Fruit fly (Drosophila melanogaster): ENCODE results near the gene Rb97D.

The Rb97D gene

DNA sequence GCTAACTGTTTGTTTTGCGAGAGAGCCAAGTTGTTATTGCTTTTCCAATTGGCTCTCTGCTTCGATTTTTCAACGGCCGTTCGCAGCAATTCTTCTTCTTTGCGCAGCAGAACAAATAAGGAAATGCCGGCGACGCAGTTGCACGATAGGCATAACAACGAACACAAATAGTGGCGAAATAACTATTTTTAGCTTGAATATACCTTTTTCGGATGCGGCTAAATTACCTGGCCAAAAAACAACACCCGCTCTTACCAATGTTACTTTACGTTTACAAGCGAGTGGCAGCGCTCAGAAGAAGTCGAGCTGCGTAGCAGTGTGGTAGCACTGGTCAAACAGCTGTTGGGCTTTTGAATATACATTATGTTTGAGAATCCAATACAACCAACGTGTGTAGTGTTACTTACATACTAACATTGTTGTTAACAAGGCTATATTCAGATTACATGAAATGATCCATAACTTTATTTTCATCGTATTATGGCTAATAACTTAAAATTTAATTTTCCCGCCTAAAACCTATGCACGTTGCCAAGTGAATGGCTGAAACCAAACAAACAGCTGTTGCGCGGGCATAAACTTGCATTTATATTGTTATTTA lies 12.6 kb downstream of the Rb97D start, which contains the start of the genes Lerp and IntS12:
Lerp (minus strand) TSS at position 283 of the 601 bp plus-strand sequence.
IntS12 (plus strand) TSS at position 529 of the 601 bp plus-strand sequence.
- no peak for TF ChIP-seq GATAd (GFP tag; optimal IDR thresholded peaks at IDR 0.05)
- peak; percentile 90 for TF ChIP-seq fru (GFP tag; optimal IDR thresholded peaks at IDR 0.05)
- no peak for TF ChIP-seq CG9705 (GFP tag; optimal IDR thresholded peaks at IDR 0.05)
- TF ChIP-seq Vsx2 (GFP tag; optimal IDR thresholded peaks at IDR 0.05; ENCODE audit: partially characterized antibody) = no peak
- TF ChIP-seq Hr78 (GFP tag; optimal IDR thresholded peaks at IDR 0.05) = no peak
- TF ChIP-seq Myc (optimal IDR thresholded peaks at IDR 0.05) = peak; percentile 18

DNA sequence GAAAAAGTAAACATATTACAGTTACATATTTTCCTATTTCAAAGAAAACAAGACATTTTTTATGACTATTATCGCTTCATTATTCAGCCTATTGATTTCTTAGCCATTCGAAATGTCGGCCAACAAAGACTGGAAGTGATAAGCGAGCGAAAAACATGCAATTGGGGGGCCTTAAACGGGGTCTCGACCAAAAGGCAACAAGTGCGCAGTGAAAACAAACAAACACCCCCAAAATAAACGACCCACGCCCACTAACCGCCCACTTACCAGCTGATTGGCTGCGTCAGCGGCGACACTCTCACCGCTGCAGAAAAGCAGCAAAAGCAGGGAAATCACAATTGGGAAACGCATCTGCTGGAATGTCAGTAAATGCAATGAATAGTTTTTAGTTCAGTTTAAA lies 13.3 kb downstream of the Rb97D start:
- TF ChIP-seq foxo (GFP tag; optimal IDR thresholded peaks at IDR 0.05) = no peak
- peak; percentile 40 for TF ChIP-seq h (GFP tag; optimal IDR thresholded peaks at IDR 0.05)
- TF ChIP-seq sv (GFP tag; optimal IDR thresholded peaks at IDR 0.05) = no peak
- TF ChIP-seq CG9705 (GFP tag; optimal IDR thresholded peaks at IDR 0.05) = no peak
- TF ChIP-seq Vsx2 (GFP tag; optimal IDR thresholded peaks at IDR 0.05; ENCODE audit: partially characterized antibody) = no peak
- no peak for TF ChIP-seq Hr78 (GFP tag; optimal IDR thresholded peaks at IDR 0.05)
- no peak for TF ChIP-seq CrebA (GFP tag; optimal IDR thresholded peaks at IDR 0.05; ENCODE audit: borderline replicate concordance)
- peak; percentile 27 for TF ChIP-seq Dif (GFP tag; optimal IDR thresholded peaks at IDR 0.05; ENCODE audit: partially characterized antibody)
- TF ChIP-seq Rel (GFP tag; optimal IDR thresholded peaks at IDR 0.05) = no peak
- TF ChIP-seq Rel (tag; optimal IDR thresholded peaks at IDR 0.05) = peak; percentile 3
- TF ChIP-seq usp (GFP tag; optimal IDR thresholded peaks at IDR 0.05) = no peak
- TF ChIP-seq Sp1 (GFP tag; optimal IDR thresholded peaks at IDR 0.05) = peak; percentile 11

DNA sequence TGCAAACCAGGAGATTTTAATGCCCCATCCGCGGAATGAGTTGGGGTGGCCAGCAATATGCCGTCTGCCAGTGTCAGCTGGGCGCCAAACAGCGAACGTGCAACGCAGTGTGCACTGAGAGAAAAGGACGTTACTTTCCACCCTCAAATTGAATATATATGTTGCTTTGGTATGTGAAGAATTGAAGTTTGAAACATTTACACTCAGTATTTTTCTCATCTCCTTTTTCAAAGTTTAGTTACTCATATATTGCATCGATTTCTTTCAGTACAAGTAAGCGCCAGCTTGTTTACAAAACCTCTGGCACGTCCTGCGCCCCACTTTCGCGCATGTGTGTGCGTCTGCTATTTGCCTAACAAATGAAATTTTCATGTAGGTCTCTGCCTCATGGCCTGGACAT lies 16.3 kb downstream of the Rb97D start:
- TF ChIP-seq woc (GFP tag; optimal IDR thresholded peaks at IDR 0.05) (peak; percentile 4), HLH106 (tag; optimal IDR thresholded peaks at IDR 0.05) (peak; percentile 71), h (GFP tag; optimal IDR thresholded peaks at IDR 0.05) (peak; percentile 67), ey (GFP tag; optimal IDR thresholded peaks at IDR 0.05) (peak; percentile 42), GATAd (GFP tag; optimal IDR thresholded peaks at IDR 0.05) (no peak), CG9705 (GFP tag; optimal IDR thresholded peaks at IDR 0.05) (no peak), N (GFP tag; optimal IDR thresholded peaks at IDR 0.05) (no peak), br (GFP tag; optimal IDR thresholded peaks at IDR 0.05) (peak; percentile 32), Sp1 (GFP tag; optimal IDR thresholded peaks at IDR 0.05) (peak; percentile 70), fru (GFP tag; optimal IDR thresholded peaks at IDR 0.05) (peak; percentile 84), OdsH (GFP tag; optimal IDR thresholded peaks at IDR 0.05) (peak; percentile 32), tai (GFP tag; optimal IDR thresholded peaks at IDR 0.05) (no peak), Mio (GFP tag; optimal IDR thresholded peaks at IDR 0.05) (no peak), foxo (GFP tag; optimal IDR thresholded peaks at IDR 0.05) (peak in 1 of 2 experiments; percentile 68), psq (GFP tag; optimal IDR thresholded peaks at IDR 0.05) (peak; percentile 14), Vsx2 (GFP tag; optimal IDR thresholded peaks at IDR 0.05; ENCODE audit: partially characterized antibody) (no peak), Hnf4 (GFP tag; optimal IDR thresholded peaks at IDR 0.05) (peak; percentile 40), Myc (optimal IDR thresholded peaks at IDR 0.05) (no peak), dl (GFP tag; optimal IDR thresholded peaks at IDR 0.05; ENCODE audit: insufficient read depth in 1 of 2, partially characterized antibody in 2 of 2) (no peak), sage (GFP tag; optimal IDR thresholded peaks at IDR 0.05) (no peak), dsf (GFP tag; optimal IDR thresholded peaks at IDR 0.05; ENCODE audit: borderline replicate concordance) (no peak), Hr83 (GFP tag; optimal IDR thresholded peaks at IDR 0.05; ENCODE audit: poor library complexity, severe bottlenecking) (no peak), sv (GFP tag; optimal IDR thresholded peaks at IDR 0.05) (no peak), rgr (GFP tag; optimal IDR thresholded peaks at IDR 0.05) (peak; percentile 50), Dif (GFP tag; optimal IDR thresholded peaks at IDR 0.05; ENCODE audit: partially characterized antibody) (no peak), Dfd (GFP tag; optimal IDR thresholded peaks at IDR 0.05) (no peak), jim (GFP tag; optimal IDR thresholded peaks at IDR 0.05) (no peak), dmrt93B (GFP tag; optimal IDR thresholded peaks at IDR 0.05) (no peak), Rel (GFP tag; optimal IDR thresholded peaks at IDR 0.05) (no peak), Rel (tag; optimal IDR thresholded peaks at IDR 0.05) (no peak), Jra (GFP tag; optimal IDR thresholded peaks at IDR 0.05) (no peak)
